Worm (Caenorhabditis elegans) whole organism, mixed stage, embryonic: Measurements from ENCODE around the gene T18D3.6.

Experiments used
- ceh-39 ChIP-seq: fragments of 150-350 bp; optimal IDR thresholded peaks from 2 replicates; lab custom pipeline; 2014; ENCODE audit warnings: missing biosample characterization, missing genetic modification characterization
- ceh-83 ChIP-seq: fragments of 200-800 bp; sonication (Bioruptor generic); optimal IDR thresholded peaks from 2 replicates; lab custom pipeline; 2018; ENCODE audit warnings: mild to moderate bottlenecking, missing genetic modification characterization, missing compliant biosample characterization
- elt-1 ChIP-seq: sonication (generic microtip); optimal IDR thresholded peaks from 2 replicates; lab custom pipeline; 2017; ENCODE audit warnings: missing genetic modification characterization, mild to moderate bottlenecking, missing compliant biosample characterization, antibody characterized with exemption, moderate library complexity, borderline replicate concordance; ENCODE audit not compliant: insufficient read depth
- elt-3 ChIP-seq: fragments of 150-350 bp; optimal IDR thresholded peaks from 2 replicates; lab custom pipeline; 2014; ENCODE audit warnings: missing biosample characterization, missing genetic modification characterization
- lin-13 ChIP-seq: fragments of 150-350 bp; optimal IDR thresholded peaks from 2 replicates; lab custom pipeline; 2014; ENCODE audit warnings: missing biosample characterization, missing genetic modification characterization
- lsy-2 ChIP-seq: fragments of 150-350 bp; optimal IDR thresholded peaks from 2 replicates; lab custom pipeline; 2014; ENCODE audit warnings: missing biosample characterization, missing genetic modification characterization
- mep-1 ChIP-seq: fragments of 150-350 bp; optimal IDR thresholded peaks from 2 replicates; lab custom pipeline; 2017; ENCODE audit warnings: missing biosample characterization, missing genetic modification reagents, missing genetic modification characterization, inconsistent platforms
- nhr-12 ChIP-seq: fragments of 150-350 bp; optimal IDR thresholded peaks from 2 replicates; lab custom pipeline; 2014; ENCODE audit warnings: missing biosample characterization, missing genetic modification characterization
- unc-62 ChIP-seq: fragments of 150-350 bp; optimal IDR thresholded peaks from 2 replicates; lab custom pipeline; 2014; ENCODE audit warnings: missing biosample characterization, missing genetic modification reagents, missing genetic modification characterization

DNA sequence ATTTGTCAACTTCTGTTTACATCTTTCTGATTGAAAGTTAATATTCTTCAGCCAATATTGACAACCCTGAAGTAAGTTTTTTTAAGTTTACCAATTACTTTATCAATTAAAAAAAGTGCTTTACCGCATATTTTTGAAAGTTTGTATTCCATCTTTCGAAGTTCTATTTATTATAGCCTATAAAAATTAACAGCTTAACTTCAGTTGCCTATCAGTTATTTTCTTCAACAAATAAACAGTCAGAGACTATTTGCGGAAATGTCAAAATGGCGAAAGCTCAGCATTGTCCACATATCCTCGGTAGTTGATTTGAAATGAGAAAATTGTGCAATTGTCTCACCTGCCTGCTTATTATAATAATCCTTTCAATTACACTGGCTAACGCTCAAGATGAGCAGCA lies 13.8 kb downstream of the T18D3.6 start, which contains the start of gene T18D3.5:
- TF ChIP-seq lsy-2 (tag; lab: Kevin White, UChicago) (no peak), unc-62 (GFP tag; lab: Kevin White, UChicago) (no peak), lin-13 (tag; lab: Kevin White, UChicago) (no peak), ceh-39 (tag; lab: Kevin White, UChicago) (no peak), nhr-12 (tag; lab: Kevin White, UChicago) (no peak), mep-1 (tag; lab: Kevin White, UChicago) (no peak), ceh-83 (GFP tag; lab: Kevin White, UChicago) (no peak), elt-1 (tag; lab: Kevin White, UChicago) (no peak), elt-3 (tag; lab: Kevin White, UChicago) (no peak)
